Worm (Caenorhabditis elegans) whole organism, L3 larva: ENCODE data around the gene F16H6.7.

ENCODE experiments used
- ZK546.5 ChIP-seq: sonication (generic microtip); optimal IDR thresholded peaks from 2 replicates; lab custom pipeline; 2017; ENCODE audit warnings: missing biosample characterization, missing genetic modification characterization
- ceh-28 ChIP-seq: fragments of 150-350 bp; optimal IDR thresholded peaks from 2 replicates; lab custom pipeline; 2014; ENCODE audit warnings: missing biosample characterization, missing genetic modification reagents, missing genetic modification characterization
- ceh-82 ChIP-seq: fragments of 150-350 bp; optimal IDR thresholded peaks from 2 replicates; lab custom pipeline; 2014; ENCODE audit warnings: missing biosample characterization, missing genetic modification characterization
- daf-12 ChIP-seq: fragments of 150-350 bp; optimal IDR thresholded peaks from 2 replicates; lab custom pipeline; 2014; ENCODE audit warnings: missing biosample characterization, missing genetic modification reagents, missing genetic modification characterization
- elt-1 ChIP-seq: fragments of 150-350 bp; optimal IDR thresholded peaks from 2 replicates; lab custom pipeline; 2014; ENCODE audit warnings: missing biosample characterization, missing genetic modification characterization
- elt-2 ChIP-seq: sonication (generic microtip); optimal IDR thresholded peaks from 2 replicates; lab custom pipeline; 2016; ENCODE audit warnings: missing genetic modification reagents, mild to moderate bottlenecking, missing genetic modification characterization, missing compliant biosample characterization
- eor-1 ChIP-seq, 2 experiments: fragments of 150-350 bp; optimal IDR thresholded peaks; 2 replicates each; lab custom pipeline; 2014 to 2018; ENCODE audit warnings: missing biosample characterization in 2 of 2, missing genetic modification characterization in 2 of 2
- fkh-10 ChIP-seq: sonication (generic microtip); optimal IDR thresholded peaks from 2 replicates; lab custom pipeline; 2017; ENCODE audit warnings: missing biosample characterization, missing genetic modification reagents, missing genetic modification characterization
- hmg-11 ChIP-seq: sonication (generic microtip); optimal IDR thresholded peaks from 2 replicates; lab custom pipeline; 2016; ENCODE audit warnings: missing genetic modification characterization, missing compliant biosample characterization
- lin-15B ChIP-seq: fragments of 150-350 bp; optimal IDR thresholded peaks from 2 replicates; lab custom pipeline; 2014; ENCODE audit warnings: missing biosample characterization, missing genetic modification characterization
- mml-1 ChIP-seq: fragments of 150-350 bp; sonication (generic microtip); optimal IDR thresholded peaks from 3 replicates; lab custom pipeline; 2014; ENCODE audit warnings: missing biosample characterization, missing genetic modification characterization
- nhr-12 ChIP-seq: fragments of 150-350 bp; optimal IDR thresholded peaks from 2 replicates; lab custom pipeline; 2014; ENCODE audit warnings: missing biosample characterization, missing genetic modification characterization
- unc-39 ChIP-seq: sonication (generic microtip); optimal IDR thresholded peaks from 4 replicates; lab custom pipeline; 2017; ENCODE audit warnings: missing biosample characterization, missing genetic modification characterization
- zag-1 ChIP-seq: fragments of 150-350 bp; optimal IDR thresholded peaks from 2 replicates; lab custom pipeline; 2014; ENCODE audit warnings: missing biosample characterization, missing genetic modification characterization

- TF ChIP-seq ZK546.5 (tag; lab: Kevin White, UChicago) = no peak
- TF ChIP-seq eor-1 (tag; optimal IDR thresholded peaks at IDR 0.05; lab: Kevin White, UChicago) = no peak
- no peak for TF ChIP-seq daf-12
- no peak for TF ChIP-seq hmg-11
- no peak for TF ChIP-seq mml-1 (tag; lab: Kevin White, UChicago)
- no peak for TF ChIP-seq ceh-28 (tag; lab: Kevin White, UChicago)
- TF ChIP-seq fkh-10 (GFP tag; lab: Kevin White, UChicago) = no peak
- TF ChIP-seq unc-39 = no peak
- no peak for TF ChIP-seq zag-1
- no peak for TF ChIP-seq nhr-12 (tag; lab: Kevin White, UChicago)
- TF ChIP-seq elt-2 = no peak
- TF ChIP-seq elt-1 (tag; lab: Kevin White, UChicago) = no peak
- TF ChIP-seq ceh-82 = no peak
- TF ChIP-seq lin-15B (tag; lab: Kevin White, UChicago) = no peak
Measured at ce11 chrV:18161228-18161627, 47.7 kb downstream of the F16H6.7 start, which contains the start of gene C14A6.13.
